Worm (Caenorhabditis elegans) whole organism, midembryonic: Measurements from ENCODE around the gene str-118.
A peak's percentile ranks its signal among the peaks of the same experiment; 100 is the strongest.

Experiments
- T22C8.4 ChIP-seq: fragments of 200-800 bp; sonication (Bioruptor generic); IDR thresholded peaks from 2 replicates; pipeline ENCODE4 v1.3.6; 2022; ENCODE audit warnings: missing genetic modification characterization, missing compliant biosample characterization
- cog-1 ChIP-seq: sonication (generic microtip); optimal IDR thresholded peaks from 2 replicates; lab custom pipeline; 2016; ENCODE audit warnings: missing genetic modification characterization, missing compliant biosample characterization
- flt-1 ChIP-seq: fragments of 200-800 bp; sonication (Bioruptor generic); IDR thresholded peaks from 2 replicates; pipeline ENCODE4 v1.3.6; 2022; ENCODE audit warnings: missing genetic modification characterization, missing compliant biosample characterization
- klf-2 ChIP-seq: fragments of 200-800 bp; sonication (Bioruptor generic); conservative IDR thresholded peaks from 2 replicates; pipeline ENCODE4 v1.3.6; 2022; ENCODE audit warnings: missing genetic modification reagents, missing genetic modification characterization, missing compliant biosample characterization
- med-1 ChIP-seq: sonication (generic microtip); optimal IDR thresholded peaks from 2 replicates; lab custom pipeline; 2017; ENCODE audit warnings: missing genetic modification characterization, mild to moderate bottlenecking, missing compliant biosample characterization, antibody characterized with exemption, missing genetic modification reagents; ENCODE audit not compliant: insufficient read depth
- ref-1 ChIP-seq: fragments of 200-800 bp; sonication (Bioruptor generic); conservative IDR thresholded peaks from 2 replicates; pipeline ENCODE4 v1.3.6; 2022; ENCODE audit warnings: missing genetic modification reagents, missing genetic modification characterization, missing compliant biosample characterization
- tab-1 ChIP-seq: fragments of 200-800 bp; sonication (Bioruptor generic); IDR thresholded peaks from 2 replicates; pipeline ENCODE4 v1.3.6; 2022; ENCODE audit warnings: missing genetic modification characterization, missing compliant biosample characterization
- ztf-23 ChIP-seq: fragments of 200-800 bp; sonication (Bioruptor generic); IDR thresholded peaks from 2 replicates; pipeline ENCODE4 v1.3.6; 2022; ENCODE audit warnings: missing genetic modification reagents, missing genetic modification characterization, missing compliant biosample characterization
- ztf-29 ChIP-seq: fragments of 200-800 bp; sonication (Bioruptor generic); IDR thresholded peaks from 2 replicates; pipeline ENCODE4 v1.3.6; 2022; ENCODE audit warnings: missing genetic modification reagents, missing genetic modification characterization, missing compliant biosample characterization

The str-118 gene

DNA sequence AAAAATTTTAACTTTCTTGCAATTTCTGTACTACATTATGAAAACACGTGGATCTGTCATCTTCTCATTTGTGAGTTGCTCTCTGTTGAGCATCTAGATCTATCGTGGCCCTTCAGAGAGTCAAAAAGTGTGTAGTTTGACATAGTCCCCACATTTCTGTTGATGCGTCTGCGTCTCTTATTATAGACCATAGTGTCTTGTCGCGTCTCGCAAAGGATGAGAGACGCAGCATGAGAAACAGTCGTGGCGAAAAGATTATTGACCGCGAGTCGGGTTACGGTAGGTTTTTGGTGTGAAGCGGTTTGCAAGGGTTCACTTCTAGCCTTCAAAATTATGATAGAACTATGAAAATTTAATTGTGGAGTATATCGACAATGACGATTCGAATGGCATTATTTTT is 9.7 kb upstream of the str-118 start:
- TF ChIP-seq klf-2 (no peak), tab-1 (no peak), cog-1 (tag; lab: Kevin White, UChicago) (peak; percentile 63), med-1 (GFP tag; lab: Kevin White, UChicago) (no peak), ref-1 (GFP tag; lab: Robert Waterston, UW) (no peak), ztf-29 (no peak), flt-1 (GFP tag; lab: Robert Waterston, UW) (0 out of 2 replicates have a peak, but pooled peaks have one; percentile 34), T22C8.4 (GFP tag; lab: Robert Waterston, UW) (peak; percentile 50; the same call in 1 of the 2 replicates), ztf-23 (GFP tag; lab: Robert Waterston, UW) (no peak)

- TF ChIP-seq med-1 (GFP tag; lab: Kevin White, UChicago) (no peak), flt-1 (GFP tag; lab: Robert Waterston, UW) (no peak), cog-1 (tag; lab: Kevin White, UChicago) (no peak), klf-2 (no peak), ref-1 (GFP tag; lab: Robert Waterston, UW) (no peak), tab-1 (no peak), ztf-23 (GFP tag; lab: Robert Waterston, UW) (no peak), T22C8.4 (GFP tag; lab: Robert Waterston, UW) (no peak), ztf-29 (no peak)
These were observed 8.6 kb upstream of the str-118 start, which contains the start of gene T06E8.8 for ce11 chrV:10043234-10043796. Gene T06E8.8 (plus strand): TSS chrV:10043746.

DNA sequence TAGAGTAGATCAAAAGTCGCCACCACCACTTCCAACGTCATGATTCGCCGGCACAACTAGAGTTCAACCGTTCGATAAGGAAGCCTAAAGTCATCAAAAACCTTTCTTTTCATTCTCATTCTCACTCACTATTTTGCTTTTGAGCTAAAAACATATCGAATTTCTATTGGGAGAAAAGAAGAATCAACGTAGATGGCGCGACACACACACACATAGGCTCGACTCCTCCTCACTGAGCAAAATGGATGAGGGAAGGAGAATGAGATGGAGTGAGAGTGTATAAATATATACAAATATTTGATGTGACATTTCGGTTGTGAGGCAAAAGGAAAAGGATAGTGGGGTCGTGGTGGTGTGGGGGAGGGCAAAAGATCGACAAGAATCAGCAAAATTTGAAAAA is 7.2 kb upstream of the str-118 start:
- no peak for TF ChIP-seq med-1 (GFP tag; lab: Kevin White, UChicago)
- TF ChIP-seq klf-2: no peak
- TF ChIP-seq tab-1: no peak
- TF ChIP-seq T22C8.4 (GFP tag; lab: Robert Waterston, UW): no peak
- TF ChIP-seq ztf-23 (GFP tag; lab: Robert Waterston, UW): no peak
- no peak for TF ChIP-seq ztf-29
- TF ChIP-seq flt-1 (GFP tag; lab: Robert Waterston, UW): no peak
- no peak for TF ChIP-seq ref-1 (GFP tag; lab: Robert Waterston, UW)
- no peak for TF ChIP-seq cog-1 (tag; lab: Kevin White, UChicago)

- TF ChIP-seq ztf-29 (no peak), klf-2 (no peak), cog-1 (tag; lab: Kevin White, UChicago) (no peak), ref-1 (GFP tag; lab: Robert Waterston, UW) (no peak)
These were observed 5.5 kb upstream of the str-118 start for ce11 chrV:10046503-10046902.

DNA sequence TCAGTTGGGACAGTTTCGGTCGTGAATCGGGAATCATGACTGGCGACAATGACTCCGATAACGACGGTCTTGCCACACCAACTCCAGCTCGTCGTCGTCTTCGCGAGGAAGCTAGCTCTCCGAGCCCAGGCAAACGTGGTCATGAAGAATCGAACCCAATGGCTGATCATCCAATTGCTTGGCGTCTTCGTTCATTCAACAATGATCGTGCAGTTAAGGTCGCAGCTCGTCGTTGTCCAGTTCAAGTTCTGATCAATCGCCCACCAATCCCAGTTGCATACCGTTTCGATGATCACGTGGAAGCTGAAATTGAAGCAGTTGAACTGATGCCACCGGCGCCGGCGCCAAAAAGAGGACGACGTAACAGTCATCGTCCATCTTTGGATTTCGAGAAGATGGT is 4.8 kb upstream of the str-118 start:
- TF ChIP-seq ref-1 (GFP tag; lab: Robert Waterston, UW): no peak
- TF ChIP-seq cog-1 (tag; lab: Kevin White, UChicago): no peak
- no peak for TF ChIP-seq T22C8.4 (GFP tag; lab: Robert Waterston, UW)
- TF ChIP-seq med-1 (GFP tag; lab: Kevin White, UChicago): no peak
- TF ChIP-seq ztf-23 (GFP tag; lab: Robert Waterston, UW): no peak
- TF ChIP-seq ztf-29: no peak
- TF ChIP-seq flt-1 (GFP tag; lab: Robert Waterston, UW): no peak
- TF ChIP-seq klf-2: no peak
- TF ChIP-seq tab-1: no peak

ce11 chrV:10049192-10049816 is 2.7 kb upstream of the str-118 start:
- TF ChIP-seq flt-1 (GFP tag; lab: Robert Waterston, UW): peak; percentile 63; the same call in 1 of the 2 replicates
- TF ChIP-seq ref-1 (GFP tag; lab: Robert Waterston, UW): 0 out of 2 replicates have a peak, but pooled peaks have one; percentile 16
- 0 out of 2 replicates have a peak, but pooled peaks have one; percentile 24 for TF ChIP-seq T22C8.4 (GFP tag; lab: Robert Waterston, UW)

- TF ChIP-seq ref-1 (GFP tag; lab: Robert Waterston, UW): no peak
- TF ChIP-seq ztf-23 (GFP tag; lab: Robert Waterston, UW): no peak
- no peak for TF ChIP-seq T22C8.4 (GFP tag; lab: Robert Waterston, UW)
- TF ChIP-seq cog-1 (tag; lab: Kevin White, UChicago): no peak
- TF ChIP-seq med-1 (GFP tag; lab: Kevin White, UChicago): no peak
- TF ChIP-seq flt-1 (GFP tag; lab: Robert Waterston, UW): no peak
- TF ChIP-seq tab-1: no peak
- TF ChIP-seq ztf-29: no peak
- TF ChIP-seq klf-2: no peak
These were observed 2.9 kb downstream of the str-118 start, which contains the start of gene yif-1 for ce11 chrV:10054872-10055271. Gene yif-1 (minus strand): TSS chrV:10054913.

DNA sequence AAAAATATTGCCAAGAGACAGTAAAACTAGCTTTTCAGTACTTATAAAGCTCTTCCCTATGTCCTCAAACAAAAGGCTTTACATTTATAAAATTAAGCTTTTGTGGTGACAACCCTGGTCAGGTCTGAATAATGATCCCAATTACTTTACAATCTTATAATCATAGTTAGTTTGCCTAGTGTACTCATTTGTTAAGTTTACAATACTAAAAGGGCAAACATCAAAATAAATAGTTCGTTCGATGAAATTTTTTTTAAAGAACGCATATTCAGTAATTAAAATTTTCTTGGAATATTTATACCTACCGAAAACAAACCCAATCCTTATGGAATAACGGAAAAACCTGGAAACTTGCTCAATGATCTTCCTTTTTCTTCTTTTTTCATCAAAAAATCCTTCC is 6.8 kb downstream of the str-118 start:
- TF ChIP-seq ref-1 (GFP tag; lab: Robert Waterston, UW) (no peak), T22C8.4 (GFP tag; lab: Robert Waterston, UW) (no peak), med-1 (GFP tag; lab: Kevin White, UChicago) (no peak), tab-1 (no peak), ztf-29 (no peak), cog-1 (tag; lab: Kevin White, UChicago) (no peak), flt-1 (GFP tag; lab: Robert Waterston, UW) (no peak), klf-2 (no peak), ztf-23 (GFP tag; lab: Robert Waterston, UW) (no peak)

ce11 chrV:10060039-10060438 is 8.1 kb downstream of the str-118 start:
- TF ChIP-seq ztf-29: no peak
- TF ChIP-seq klf-2: no peak
- TF ChIP-seq med-1 (GFP tag; lab: Kevin White, UChicago): no peak
- TF ChIP-seq flt-1 (GFP tag; lab: Robert Waterston, UW): no peak
- TF ChIP-seq ref-1 (GFP tag; lab: Robert Waterston, UW): no peak
- no peak for TF ChIP-seq T22C8.4 (GFP tag; lab: Robert Waterston, UW)
- no peak for TF ChIP-seq cog-1 (tag; lab: Kevin White, UChicago)
- TF ChIP-seq ztf-23 (GFP tag; lab: Robert Waterston, UW): no peak
- no peak for TF ChIP-seq tab-1
